Worm (Caenorhabditis elegans): ENCODE results near the gene str-250.

str-250 gene

ce11 chrV:13918341-13918740 is at the start of gene str-250:
str-250 (plus strand) TSS chrV:13918641.
- no peak for TF ChIP-seq nhr-12 (tag; optimal IDR thresholded peaks at IDR 0.05)
- TF ChIP-seq fos-1 (tag; optimal IDR thresholded peaks at IDR 0.05): no peak
- no peak for TF ChIP-seq lin-11 (tag; optimal IDR thresholded peaks at IDR 0.05)
- TF ChIP-seq sma-9 (GFP tag; optimal IDR thresholded peaks at IDR 0.05): no peak
- TF ChIP-seq sma-9 (tag; optimal IDR thresholded peaks at IDR 0.05): no peak
- TF ChIP-seq ceh-16 (tag; optimal IDR thresholded peaks at IDR 0.05): no peak
- no peak for TF ChIP-seq sma-3 (GFP tag; optimal IDR thresholded peaks at IDR 0.05)
- TF ChIP-seq ama-1 (optimal IDR thresholded peaks at IDR 0.05): no peak
- TF ChIP-seq blmp-1 (tag; optimal IDR thresholded peaks at IDR 0.05; ENCODE audit: insufficient read depth): no peak
- no peak for TF ChIP-seq unc-62 (GFP tag; optimal IDR thresholded peaks at IDR 0.05)
- TF ChIP-seq elt-1 (tag; optimal IDR thresholded peaks at IDR 0.05): no peak
- TF ChIP-seq nhr-23 (tag; optimal IDR thresholded peaks at IDR 0.05): no peak
- TF ChIP-seq zag-1 (tag; optimal IDR thresholded peaks at IDR 0.05): no peak
- no peak for TF ChIP-seq nhr-11 (tag; optimal IDR thresholded peaks at IDR 0.05)
- no peak for TF ChIP-seq nhr-10 (tag; optimal IDR thresholded peaks at IDR 0.05)
- TF ChIP-seq nhr-6 (tag; optimal IDR thresholded peaks at IDR 0.05): no peak
- no peak for TF ChIP-seq nhr-77 (tag; optimal IDR thresholded peaks at IDR 0.05)

- TF ChIP-seq nhr-25 (tag; optimal IDR thresholded peaks at IDR 0.05): no peak
- TF ChIP-seq nhr-11 (tag; optimal IDR thresholded peaks at IDR 0.05): peak; percentile 46
These were observed 48.9 kb upstream of the str-250 start for ce11 chrV:13869551-13869950.

ce11 chrV:13872895-13873294 is 45.5 kb upstream of the str-250 start, which contains the start of gene cpt-5:
cpt-5 (plus strand) TSS chrV:13873195.
- TF ChIP-seq peb-1 (tag; optimal IDR thresholded peaks at IDR 0.05): no peak
- no peak for TF ChIP-seq Y55F3AM.14 (GFP tag; optimal IDR thresholded peaks at IDR 0.05)
- TF ChIP-seq R02D3.7 (tag; optimal IDR thresholded peaks at IDR 0.05): no peak
- TF ChIP-seq mdl-1 (tag; optimal IDR thresholded peaks at IDR 0.05): no peak
- no peak for TF ChIP-seq skn-1 (tag; optimal IDR thresholded peaks at IDR 0.05)
- TF ChIP-seq gmeb-1 (tag; optimal IDR thresholded peaks at IDR 0.05): no peak

- TF ChIP-seq nhr-21 (tag; optimal IDR thresholded peaks at IDR 0.05) (no peak), dmd-4 (tag; optimal IDR thresholded peaks at IDR 0.05) (no peak), C34F6.9 (tag; optimal IDR thresholded peaks at IDR 0.05) (no peak), ZK546.5 (tag; optimal IDR thresholded peaks at IDR 0.05) (no peak), ceh-16 (tag; optimal IDR thresholded peaks at IDR 0.05) (no peak), fos-1 (tag; optimal IDR thresholded peaks at IDR 0.05) (no peak), unc-55 (GFP tag; optimal IDR thresholded peaks at IDR 0.05) (no peak), elt-3 (tag; optimal IDR thresholded peaks at IDR 0.05) (no peak), unc-39 (tag; optimal IDR thresholded peaks at IDR 0.05) (no peak), nhr-11 (tag; optimal IDR thresholded peaks at IDR 0.05) (no peak)
These were observed 45.1 kb upstream of the str-250 start for ce11 chrV:13873323-13873722.

- TF ChIP-seq ama-1 (optimal IDR thresholded peaks at IDR 0.05): no peak
- no peak for TF ChIP-seq ztf-1 (GFP tag; conservative IDR thresholded peaks at IDR 0.05)
- TF ChIP-seq Y55F3AM.14 (GFP tag; optimal IDR thresholded peaks at IDR 0.05): no peak
- TF ChIP-seq nhr-10 (tag; optimal IDR thresholded peaks at IDR 0.05): no peak
- no peak for TF ChIP-seq F13H6.1 (tag; optimal IDR thresholded peaks at IDR 0.05)
- TF ChIP-seq sma-9 (GFP tag; optimal IDR thresholded peaks at IDR 0.05): no peak
- TF ChIP-seq sma-9 (tag; optimal IDR thresholded peaks at IDR 0.05): no peak
- TF ChIP-seq blmp-1 (tag; optimal IDR thresholded peaks at IDR 0.05; ENCODE audit: insufficient read depth): no peak
- TF ChIP-seq ZK546.5 (tag; optimal IDR thresholded peaks at IDR 0.05): no peak
- no peak for TF ChIP-seq lsy-2 (tag; optimal IDR thresholded peaks at IDR 0.05)
These were observed 41.9 kb upstream of the str-250 start, which contains the start of gene T22G5.1 for ce11 chrV:13876529-13876928. T22G5.1 (plus strand) TSS chrV:13876829.

- TF ChIP-seq gmeb-1 (tag; optimal IDR thresholded peaks at IDR 0.05) (peak; percentile 7), sma-9 (GFP tag; optimal IDR thresholded peaks at IDR 0.05) (peak; percentile 71), sma-9 (tag; optimal IDR thresholded peaks at IDR 0.05) (no peak), nhr-25 (tag; optimal IDR thresholded peaks at IDR 0.05) (peak; percentile 30), nhr-6 (tag; optimal IDR thresholded peaks at IDR 0.05) (no peak), crh-2 (tag; optimal IDR thresholded peaks at IDR 0.05) (peak; percentile 37), sma-3 (GFP tag; optimal IDR thresholded peaks at IDR 0.05) (peak; percentile 25), ceh-82 (tag; optimal IDR thresholded peaks at IDR 0.05) (no peak), fos-1 (tag; optimal IDR thresholded peaks at IDR 0.05) (peak; percentile 63)
These were observed 40.2 kb upstream of the str-250 start for ce11 chrV:13878226-13878625.

All from whole organism, L2 larva.